Fruit fly (Drosophila melanogaster) whole organism, embryonic: ENCODE results near the gene Df31.
A peak's percentile ranks its signal among the peaks of the same experiment; 100 is the strongest.

ENCODE experiments used
- Abd-B ChIP-seq: fragments of 200-800 bp; sonication (Bioruptor generic); optimal IDR thresholded peaks from 2 replicates; lab custom pipeline; 2018; ENCODE audit warnings: missing biosample characterization, mild to moderate bottlenecking, missing genetic modification characterization, moderate library complexity
- Awh ChIP-seq: fragments of 200-800 bp; sonication (Bioruptor generic); IDR thresholded peaks from 2 replicates; pipeline ENCODE4, ENCODE4 v1.3.6; 2022; ENCODE audit warnings: missing biosample characterization, missing genetic modification characterization
- CG10147 ChIP-seq: fragments of 200-800 bp; sonication (Bioruptor generic); optimal IDR thresholded peaks from 2 replicates; lab custom pipeline; 2019; ENCODE audit warnings: missing biosample characterization, mild to moderate bottlenecking, missing genetic modification characterization, moderate library complexity
- CG10274 ChIP-seq: fragments of 200-800 bp; sonication (Bioruptor generic); optimal IDR thresholded peaks from 3 replicates; lab custom pipeline; 2017; ENCODE audit warnings: missing biosample characterization, mild to moderate bottlenecking, missing genetic modification characterization
- CG12236 ChIP-seq: fragments of 200-800 bp; sonication (Bioruptor generic); optimal IDR thresholded peaks from 2 replicates; lab custom pipeline; 2016; ENCODE audit warnings: missing biosample characterization, missing genetic modification characterization
- CG13296 ChIP-seq: fragments of 200-800 bp; sonication (Bioruptor generic); optimal IDR thresholded peaks from 3 replicates; lab custom pipeline; 2018; ENCODE audit warnings: missing biosample characterization, mild to moderate bottlenecking, missing genetic modification characterization
- CG17612 ChIP-seq: fragments of 200-800 bp; sonication (Bioruptor generic); IDR thresholded peaks from 2 replicates; pipeline ENCODE4 v1.3.6; 2022; ENCODE audit warnings: missing biosample characterization, missing genetic modification characterization
- CG17912 ChIP-seq: fragments of 200-800 bp; sonication (Bioruptor generic); optimal IDR thresholded peaks from 2 replicates; lab custom pipeline; 2018; ENCODE audit warnings: missing biosample characterization, mild to moderate bottlenecking, missing genetic modification characterization
- CG2129 ChIP-seq: fragments of 200-800 bp; sonication (Bioruptor generic); IDR thresholded peaks from 2 replicates; pipeline ENCODE4 v1.3.6; 2022; ENCODE audit warnings: missing biosample characterization, missing genetic modification characterization; ENCODE audit not compliant: partially characterized antibody
- CG30431 ChIP-seq: fragments of 200-800 bp; sonication (Bioruptor generic); optimal IDR thresholded peaks from 2 replicates; lab custom pipeline; 2017; ENCODE audit warnings: missing biosample characterization, missing genetic modification characterization
- CG33557 ChIP-seq: fragments of 200-800 bp; sonication (Bioruptor generic); optimal IDR thresholded peaks from 2 replicates; lab custom pipeline; 2019; ENCODE audit warnings: missing biosample characterization, mild to moderate bottlenecking, missing genetic modification characterization, moderate library complexity
- CG6765 ChIP-seq: fragments of 200-800 bp; sonication (Bioruptor generic); optimal IDR thresholded peaks from 3 replicates; lab custom pipeline; 2017; ENCODE audit warnings: missing biosample characterization, mild to moderate bottlenecking, missing genetic modification characterization
- CG7271 ChIP-seq: fragments of 200-800 bp; sonication (Bioruptor generic); optimal IDR thresholded peaks from 2 replicates; lab custom pipeline; 2018; ENCODE audit warnings: missing biosample characterization, mild to moderate bottlenecking, missing genetic modification characterization, moderate library complexity
- CG7357 ChIP-seq: fragments of 200-800 bp; sonication (Bioruptor generic); IDR thresholded peaks from 3 replicates; pipeline ENCODE4 v1.3.6; 2022; ENCODE audit warnings: missing biosample characterization, missing genetic modification characterization
- CG7372 ChIP-seq: fragments of 200-800 bp; sonication (Bioruptor generic); IDR thresholded peaks from 2 replicates; pipeline ENCODE4 v1.3.6; 2022; ENCODE audit warnings: missing biosample characterization, missing genetic modification characterization
- CG8924 ChIP-seq: fragments of 200-800 bp; optimal IDR thresholded peaks from 3 replicates; lab custom pipeline; 2019; ENCODE audit warnings: missing biosample characterization, mild to moderate bottlenecking, missing genetic modification characterization, moderate library complexity
- CG9437 ChIP-seq: fragments of 200-800 bp; sonication (Bioruptor generic); optimal IDR thresholded peaks from 2 replicates; lab custom pipeline; 2018; ENCODE audit warnings: missing biosample characterization, mild to moderate bottlenecking, missing genetic modification characterization
- D19B ChIP-seq: fragments of 200-800 bp; sonication (Bioruptor generic); optimal IDR thresholded peaks from 2 replicates; lab custom pipeline; 2017; ENCODE audit warnings: missing biosample characterization, mild to moderate bottlenecking, missing genetic modification characterization
- Kr ChIP-seq: fragments of 200-800 bp; sonication (Bioruptor generic); optimal IDR thresholded peaks from 2 replicates; lab custom pipeline; 2017; ENCODE audit warnings: missing biosample characterization, mild to moderate bottlenecking, missing genetic modification characterization
- Stat92E ChIP-seq, 3 experiments: fragments of >200 bp in 2 of 3; fragments of 200-800 bp in 1 of 3; sonication (Bioruptor generic) in 1 of 3; optimal IDR thresholded peaks; 2 replicates each; lab custom pipeline; 2017 to 2019; ENCODE audit warnings: missing biosample characterization in 3 of 3, missing genetic modification characterization in 3 of 3, mild to moderate bottlenecking in 1 of 3, moderate library complexity in 1 of 3
- TFAM ChIP-seq: fragments of 200-800 bp; sonication (Bioruptor generic); optimal IDR thresholded peaks from 2 replicates; lab custom pipeline; 2017; ENCODE audit warnings: missing biosample characterization, missing genetic modification characterization, inconsistent platforms
- ab ChIP-seq: fragments of 200-800 bp; sonication (Bioruptor generic); optimal IDR thresholded peaks from 2 replicates; lab custom pipeline; 2016; ENCODE audit warnings: missing biosample characterization, missing genetic modification characterization
- abd-A ChIP-seq: fragments of 200-800 bp; sonication (Bioruptor generic); optimal IDR thresholded peaks from 3 replicates; lab custom pipeline; 2019; ENCODE audit warnings: missing biosample characterization, mild to moderate bottlenecking, missing genetic modification characterization, moderate library complexity
- ac ChIP-seq: fragments of 200-800 bp; sonication (Bioruptor generic); optimal IDR thresholded peaks from 3 replicates; lab custom pipeline; 2017; ENCODE audit warnings: missing biosample characterization, mild to moderate bottlenecking, missing genetic modification characterization
- ara ChIP-seq: fragments of 200-800 bp; sonication (Bioruptor generic); IDR thresholded peaks from 2 replicates; pipeline ENCODE4 v1.3.6; 2022; ENCODE audit warnings: missing biosample characterization, missing genetic modification characterization
- btn ChIP-seq: fragments of 200-800 bp; sonication (Bioruptor generic); optimal IDR thresholded peaks from 2 replicates; lab custom pipeline; 2016; ENCODE audit warnings: missing biosample characterization, missing genetic modification characterization
- dm ChIP-seq: fragments of 200-800 bp; sonication (Bioruptor generic); optimal IDR thresholded peaks from 3 replicates; lab custom pipeline; 2016; ENCODE audit warnings: missing biosample characterization, missing genetic modification characterization
- emc ChIP-seq: fragments of 200-800 bp; sonication (Bioruptor generic); optimal IDR thresholded peaks from 2 replicates; lab custom pipeline; 2016; ENCODE audit warnings: missing biosample characterization, missing genetic modification characterization
- en ChIP-seq: fragments of 200-800 bp; sonication (Bioruptor generic); optimal IDR thresholded peaks from 2 replicates; lab custom pipeline; 2016; ENCODE audit warnings: missing biosample characterization, missing genetic modification characterization
- exex ChIP-seq: fragments of 200-800 bp; sonication (Bioruptor generic); optimal IDR thresholded peaks from 4 replicates; lab custom pipeline; 2018; ENCODE audit warnings: missing biosample characterization, mild to moderate bottlenecking, missing genetic modification characterization, moderate library complexity
- fru ChIP-seq: fragments of >200 bp; optimal IDR thresholded peaks from 2 replicates; lab custom pipeline; 2017
- h ChIP-seq: fragments of >200 bp; optimal IDR thresholded peaks from 2 replicates; lab custom pipeline; 2017
- lola ChIP-seq, 3 experiments: fragments of >200 bp in 2 of 3; fragments of 200-800 bp in 1 of 3; sonication (Bioruptor generic) in 1 of 3; optimal IDR thresholded peaks; 2 replicates each; lab custom pipeline; 2017 to 2019; ENCODE audit warnings: missing biosample characterization in 3 of 3, missing genetic modification characterization in 3 of 3, mild to moderate bottlenecking in 1 of 3, moderate library complexity in 1 of 3
- luna ChIP-seq: fragments of 200-800 bp; sonication (Bioruptor generic); optimal IDR thresholded peaks from 2 replicates; lab custom pipeline; 2016; ENCODE audit warnings: missing biosample characterization, missing genetic modification characterization
- mam ChIP-seq: fragments of 200-800 bp; sonication (Bioruptor generic); optimal IDR thresholded peaks from 3 replicates; lab custom pipeline; 2016; ENCODE audit warnings: missing biosample characterization, missing genetic modification characterization
- nmo ChIP-seq: fragments of 200-800 bp; sonication (Bioruptor generic); optimal IDR thresholded peaks from 2 replicates; lab custom pipeline; 2018; ENCODE audit warnings: missing biosample characterization, mild to moderate bottlenecking, missing genetic modification characterization, moderate library complexity
- prd ChIP-seq, 3 experiments: fragments of >200 bp in 2 of 3; fragments of 200-800 bp in 1 of 3; sonication (Bioruptor generic) in 1 of 3; optimal IDR thresholded peaks in 2 of 3; IDR thresholded peaks in 1 of 3; 2 replicates in 2 of 3; 3 replicates in 1 of 3; pipeline versions ENCODE4 v1.3.6 to Lab custom; 2017 to 2022; ENCODE audit warnings: missing biosample characterization in 1 of 3, missing genetic modification characterization in 1 of 3
- pzg ChIP-seq: fragments of 200-800 bp; sonication (Bioruptor generic); optimal IDR thresholded peaks from 3 replicates; lab custom pipeline; 2018; ENCODE audit warnings: missing biosample characterization, mild to moderate bottlenecking, missing genetic modification characterization, moderate library complexity
- sens-2 ChIP-seq: fragments of 200-800 bp; sonication (Bioruptor generic); IDR thresholded peaks from 2 replicates; pipeline ENCODE4 v1.3.6; 2022; ENCODE audit warnings: missing biosample characterization, missing genetic modification characterization
- sim ChIP-seq: fragments of 200-800 bp; sonication (Bioruptor generic); IDR thresholded peaks from 2 replicates; pipeline ENCODE4 v1.3.6; 2022; ENCODE audit warnings: missing biosample characterization, missing genetic modification characterization
- tin ChIP-seq: fragments of 200-800 bp; sonication (Bioruptor generic); optimal IDR thresholded peaks from 3 replicates; lab custom pipeline; 2016; ENCODE audit warnings: missing biosample characterization, missing genetic modification characterization
- tll ChIP-seq, 2 experiments: fragments of 200-800 bp in 1 of 2; fragments of >200 bp in 1 of 2; sonication (Bioruptor generic) in 1 of 2; optimal IDR thresholded peaks; 2 replicates each; lab custom pipeline; 2017 to 2019; ENCODE audit warnings: missing biosample characterization in 2 of 2, missing genetic modification characterization in 2 of 2, mild to moderate bottlenecking in 1 of 2, moderate library complexity in 1 of 2
- twi ChIP-seq: fragments of 200-800 bp; optimal IDR thresholded peaks from 2 replicates; lab custom pipeline; 2019; ENCODE audit warnings: missing biosample characterization, mild to moderate bottlenecking, missing genetic modification characterization, moderate library complexity
- tx ChIP-seq: fragments of 200-800 bp; sonication (Bioruptor generic); optimal IDR thresholded peaks from 2 replicates; lab custom pipeline; 2016; ENCODE audit warnings: missing biosample characterization, missing genetic modification characterization
- unc-4 ChIP-seq: fragments of 200-800 bp; sonication (Bioruptor generic); IDR thresholded peaks from 2 replicates; pipeline ENCODE4 v1.3.6; 2022; ENCODE audit warnings: missing biosample characterization, missing genetic modification characterization; ENCODE audit not compliant: partially characterized antibody
- vnd ChIP-seq: fragments of 200-800 bp; sonication (Bioruptor generic); IDR thresholded peaks from 3 replicates; pipeline ENCODE4 v1.3.6; 2022; ENCODE audit warnings: missing biosample characterization, missing genetic modification characterization; ENCODE audit not compliant: partially characterized antibody
- wek ChIP-seq: fragments of 200-800 bp; sonication (Bioruptor generic); optimal IDR thresholded peaks from 3 replicates; lab custom pipeline; 2018; ENCODE audit warnings: missing biosample characterization, mild to moderate bottlenecking, missing genetic modification characterization, moderate library complexity
- wor ChIP-seq: fragments of 200-800 bp; sonication (Bioruptor generic); IDR thresholded peaks from 2 replicates; pipeline ENCODE4 v1.3.6; 2022; ENCODE audit warnings: missing biosample characterization, missing genetic modification characterization
- zfh2 ChIP-seq: fragments of 200-800 bp; sonication (Bioruptor generic); optimal IDR thresholded peaks from 2 replicates; lab custom pipeline; 2016; ENCODE audit warnings: missing biosample characterization, missing genetic modification characterization

Gene Df31

dm6 chr2L:21618738-21619431 is 10.8 kb downstream of the Df31 start (continued):
- no peak for TF ChIP-seq pzg (GFP tag; lab: Kevin White, UChicago)
- TF ChIP-seq vnd (GFP tag; lab: Robert Waterston, UW): no peak
- peak; percentile 24 for TF ChIP-seq dm (GFP tag; lab: Kevin White, UChicago)
- peak; percentile 21 for TF ChIP-seq tin (GFP tag; lab: Kevin White, UChicago)
- TF ChIP-seq ara (GFP tag; lab: Robert Waterston, UW): no peak
- peak; percentile 56 for TF ChIP-seq Kr (GFP tag; lab: Kevin White, UChicago)
- TF ChIP-seq ac: no peak
- peak; percentile 31 for TF ChIP-seq CG8924 (tag; lab: Kevin White, UChicago)
- TF ChIP-seq mam: peak; percentile 36
- TF ChIP-seq twi (tag; lab: Kevin White, UChicago): peak; percentile 87
- TF ChIP-seq emc (GFP tag; lab: Kevin White, UChicago): no peak
- TF ChIP-seq CG17612 (GFP tag; lab: Robert Waterston, UW): no peak
- no peak for TF ChIP-seq unc-4 (GFP tag; lab: Robert Waterston, UW)
- no peak for TF ChIP-seq zfh2 (GFP tag; lab: Kevin White, UChicago)
- 0 out of 2 replicates have a peak, but pooled peaks have one; percentile 19 for TF ChIP-seq Awh (GFP tag; lab: Robert Waterston, UW)
- TF ChIP-seq tx: no peak
- TF ChIP-seq wek: peak; percentile 21
- TF ChIP-seq CG7372: no peak
- no peak for TF ChIP-seq h (lab: Kevin White, UChicago)
- peak; percentile 36 for TF ChIP-seq CG9437
- peak in 1 of 3 experiments; percentile 68 for TF ChIP-seq lola (GFP tag; optimal IDR thresholded peaks at IDR 0.05; lab: Kevin White, UChicago)
- TF ChIP-seq CG30431 (GFP tag; lab: Kevin White, UChicago): peak; percentile 3
- no peak for TF ChIP-seq CG12236
- TF ChIP-seq CG10274 (GFP tag; lab: Kevin White, UChicago): peak; percentile 19
- TF ChIP-seq ab (GFP tag; lab: Kevin White, UChicago): no peak
- TF ChIP-seq CG17912 (GFP tag; lab: Kevin White, UChicago): no peak
- TF ChIP-seq D19B (GFP tag; lab: Kevin White, UChicago): peak; percentile 55
- TF ChIP-seq CG2129 (GFP tag; lab: Robert Waterston, UW): no peak
- peak in 1 of 3 experiments; percentile 98 for TF ChIP-seq Stat92E (GFP tag; optimal IDR thresholded peaks at IDR 0.05; lab: Kevin White, UChicago)
- TF ChIP-seq prd (optimal IDR thresholded peaks at IDR 0.05; lab: Kevin White, UChicago): no peak
- TF ChIP-seq prd (GFP tag; IDR thresholded peaks at IDR 0.05; lab: Robert Waterston, UW): peak; percentile 56; the same call in 1 of the 3 replicates
- peak in 1 of 2 experiments; percentile 80 for TF ChIP-seq tll (GFP tag; optimal IDR thresholded peaks at IDR 0.05; lab: Kevin White, UChicago)
- TF ChIP-seq luna: no peak
- no peak for TF ChIP-seq CG13296 (GFP tag; lab: Kevin White, UChicago)
- no peak for TF ChIP-seq sens-2
- no peak for TF ChIP-seq TFAM
- no peak for TF ChIP-seq CG7271 (tag; lab: Kevin White, UChicago)
- TF ChIP-seq sim (GFP tag; lab: Robert Waterston, UW): no peak
- TF ChIP-seq en: no peak
- TF ChIP-seq wor (GFP tag; lab: Robert Waterston, UW): no peak
- peak; percentile 10 for TF ChIP-seq CG10147 (GFP tag; lab: Kevin White, UChicago)
- TF ChIP-seq CG6765: no peak
- TF ChIP-seq nmo (GFP tag; lab: Kevin White, UChicago): peak; percentile 52
- TF ChIP-seq fru (lab: Kevin White, UChicago): no peak
- no peak for TF ChIP-seq abd-A (tag; lab: Kevin White, UChicago)
- peak; percentile 22 for TF ChIP-seq CG33557 (GFP tag; lab: Kevin White, UChicago)
- no peak for TF ChIP-seq CG7357 (GFP tag; lab: Robert Waterston, UW)
- no peak for TF ChIP-seq Abd-B (GFP tag; lab: Kevin White, UChicago)
- TF ChIP-seq btn (GFP tag; lab: Kevin White, UChicago): no peak
- TF ChIP-seq exex (tag; lab: Kevin White, UChicago): peak; percentile 39
